Worm (Caenorhabditis elegans) whole organism, young adult: Measurements from ENCODE around the gene eif-2D.

Source experiments
- C06A6.2 ChIP-seq: fragments of 200-800 bp; sonication (Bioruptor generic); conservative IDR thresholded peaks from 2 replicates; pipeline ENCODE4 v1.3.6; 2022; ENCODE audit warnings: missing genetic modification characterization, missing compliant biosample characterization
- F10E7.11 ChIP-seq: sonication (generic microtip); optimal IDR thresholded peaks from 2 replicates; lab custom pipeline; 2017; ENCODE audit warnings: mild to moderate bottlenecking, missing genetic modification characterization, moderate library complexity, missing compliant biosample characterization
- F22D6.2 ChIP-seq: sonication (generic microtip); optimal IDR thresholded peaks from 2 replicates; lab custom pipeline; 2016; ENCODE audit warnings: mild to moderate bottlenecking, missing genetic modification characterization, missing compliant biosample characterization
- F37B4.10 ChIP-seq: fragments of 200-800 bp; sonication (Bioruptor generic); IDR thresholded peaks from 2 replicates; pipeline ENCODE4 v1.3.6; 2022; ENCODE audit warnings: missing genetic modification characterization, missing compliant biosample characterization
- F49E8.2 ChIP-seq: sonication (generic microtip); optimal IDR thresholded peaks from 3 replicates; lab custom pipeline; 2017; ENCODE audit warnings: missing genetic modification characterization, mild to moderate bottlenecking, missing compliant biosample characterization, antibody characterized with exemption, moderate library complexity; ENCODE audit not compliant: insufficient read depth
- F57A8.1 ChIP-seq: fragments of 200-800 bp; sonication (Bioruptor generic); optimal IDR thresholded peaks from 2 replicates; lab custom pipeline; 2018; ENCODE audit warnings: mild to moderate bottlenecking, missing genetic modification characterization, moderate library complexity, missing compliant biosample characterization
- F57C9.4 ChIP-seq: sonication (generic microtip); optimal IDR thresholded peaks from 2 replicates; lab custom pipeline; 2017; ENCODE audit warnings: mild to moderate bottlenecking, missing genetic modification characterization, missing compliant biosample characterization
- K11D2.4 ChIP-seq: fragments of 200-800 bp; sonication (Bioruptor generic); IDR thresholded peaks from 2 replicates; pipeline ENCODE4 v1.3.6; 2022; ENCODE audit warnings: missing genetic modification reagents, missing genetic modification characterization, missing compliant biosample characterization
- K12H6.12 ChIP-seq: fragments of 200-800 bp; sonication (Bioruptor generic); optimal IDR thresholded peaks from 2 replicates; lab custom pipeline; 2018; ENCODE audit warnings: mild to moderate bottlenecking, missing genetic modification characterization, missing compliant biosample characterization
- Y53G8AR.9 ChIP-seq: fragments of 200-800 bp; sonication (Bioruptor generic); conservative IDR thresholded peaks from 2 replicates; pipeline ENCODE4 v1.3.6; 2022; ENCODE audit warnings: missing genetic modification reagents, missing genetic modification characterization, missing compliant biosample characterization
- Y67H2A.10 ChIP-seq: fragments of 200-800 bp; sonication (Bioruptor generic); conservative IDR thresholded peaks from 2 replicates; pipeline ENCODE4 v1.3.6; 2022; ENCODE audit warnings: missing genetic modification reagents, missing genetic modification characterization, missing compliant biosample characterization
- ZK185.1 ChIP-seq: sonication (generic microtip); optimal IDR thresholded peaks from 2 replicates; lab custom pipeline; 2016; ENCODE audit warnings: mild to moderate bottlenecking, missing genetic modification characterization, missing compliant biosample characterization; ENCODE audit not compliant: poor library complexity, severe bottlenecking
- akir-1 ChIP-seq: fragments of 200-800 bp; sonication (Bioruptor generic); optimal IDR thresholded peaks from 2 replicates; lab custom pipeline; 2018; ENCODE audit warnings: mild to moderate bottlenecking, missing genetic modification characterization, moderate library complexity, missing compliant biosample characterization
- attf-6 ChIP-seq: fragments of 200-800 bp; sonication (Bioruptor generic); IDR thresholded peaks from 2 replicates; pipeline ENCODE4 v1.3.6; 2022; ENCODE audit warnings: missing genetic modification reagents, missing genetic modification characterization, missing compliant biosample characterization
- cebp-1 ChIP-seq, 2 experiments: fragments of 200-800 bp in 1 of 2; sonication (Bioruptor generic) in 1 of 2; sonication (generic microtip) in 1 of 2; IDR thresholded peaks in 1 of 2; optimal IDR thresholded peaks in 1 of 2; 2 replicates each; pipeline versions ENCODE4 v1.3.6 to Lab custom; 2017 to 2022; ENCODE audit warnings: missing compliant biosample characterization in 2 of 2, missing genetic modification characterization in 2 of 2, mild to moderate bottlenecking in 1 of 2, missing genetic modification reagents in 1 of 2, moderate library complexity in 1 of 2
- ceh-91 ChIP-seq: fragments of 200-800 bp; sonication (Bioruptor generic); IDR thresholded peaks from 2 replicates; pipeline ENCODE4 v1.3.6; 2022; ENCODE audit warnings: missing genetic modification reagents, missing genetic modification characterization, missing compliant biosample characterization
- dpl-1 ChIP-seq: fragments of 150-350 bp; optimal IDR thresholded peaks from 2 replicates; lab custom pipeline; 2014; ENCODE audit warnings: missing biosample characterization, missing genetic modification reagents, missing genetic modification characterization
- efl-1 ChIP-seq: fragments of 150-350 bp; optimal IDR thresholded peaks from 2 replicates; lab custom pipeline; 2014; ENCODE audit warnings: missing biosample characterization, missing genetic modification reagents, missing genetic modification characterization
- egl-18 ChIP-seq: fragments of 200-800 bp; sonication (Bioruptor generic); IDR thresholded peaks from 2 replicates; pipeline ENCODE4 v1.3.6; 2022; ENCODE audit warnings: missing genetic modification reagents, missing genetic modification characterization, missing compliant biosample characterization
- egrh-3 ChIP-seq: fragments of 200-800 bp; sonication (Bioruptor generic); IDR thresholded peaks from 2 replicates; pipeline ENCODE4 v1.3.6; 2022; ENCODE audit warnings: missing genetic modification reagents, missing genetic modification characterization, missing compliant biosample characterization
- ets-4 ChIP-seq: fragments of 200-800 bp; sonication (Bioruptor generic); optimal IDR thresholded peaks from 2 replicates; lab custom pipeline; 2018; ENCODE audit warnings: mild to moderate bottlenecking, missing genetic modification characterization, missing compliant biosample characterization
- fkh-3 ChIP-seq: sonication (generic microtip); optimal IDR thresholded peaks from 2 replicates; lab custom pipeline; 2016; ENCODE audit warnings: mild to moderate bottlenecking, missing genetic modification characterization, missing compliant biosample characterization
- him-1 ChIP-seq: sonication (generic microtip); optimal IDR thresholded peaks from 2 replicates; lab custom pipeline; 2016; ENCODE audit warnings: missing genotype, missing genetic modification reagents, missing genetic modification characterization, missing compliant biosample characterization
- hmg-1.2 ChIP-seq: fragments of 200-800 bp; sonication (Bioruptor generic); IDR thresholded peaks from 2 replicates; pipeline ENCODE4 v1.3.6; 2022; ENCODE audit warnings: missing genetic modification reagents, missing genetic modification characterization, missing compliant biosample characterization
- lag-1 ChIP-seq: fragments of 200-800 bp; sonication (Bioruptor generic); IDR thresholded peaks from 2 replicates; pipeline ENCODE4 v1.3.6; 2022; ENCODE audit warnings: missing genetic modification reagents, missing genetic modification characterization, missing compliant biosample characterization
- let-607 ChIP-seq, 2 experiments: fragments of 200-800 bp in 1 of 2; sonication (Bioruptor generic) in 1 of 2; sonication (generic microtip) in 1 of 2; optimal IDR thresholded peaks; 2 replicates each; lab custom pipeline; 2016 to 2018; ENCODE audit warnings: mild to moderate bottlenecking in 2 of 2, missing compliant biosample characterization in 2 of 2, missing genetic modification characterization in 2 of 2, moderate library complexity in 2 of 2, missing genotype in 1 of 2
- lsl-1 ChIP-seq: fragments of 200-800 bp; sonication (Bioruptor generic); optimal IDR thresholded peaks from 2 replicates; lab custom pipeline; 2018; ENCODE audit warnings: mild to moderate bottlenecking, missing genetic modification characterization, moderate library complexity, missing compliant biosample characterization
- lsy-27 ChIP-seq: sonication (generic microtip); optimal IDR thresholded peaks from 2 replicates; lab custom pipeline; 2017; ENCODE audit warnings: missing genetic modification characterization, mild to moderate bottlenecking, missing compliant biosample characterization, antibody characterized with exemption, missing genotype, borderline replicate concordance; ENCODE audit not compliant: insufficient read depth
- madf-10 ChIP-seq: sonication (generic microtip); optimal IDR thresholded peaks from 2 replicates; lab custom pipeline; 2016; ENCODE audit warnings: mild to moderate bottlenecking, missing genetic modification characterization, missing compliant biosample characterization
- madf-8 ChIP-seq: fragments of 200-800 bp; sonication (Bioruptor generic); conservative IDR thresholded peaks from 2 replicates; pipeline ENCODE4 v1.3.6; 2022; ENCODE audit warnings: missing genetic modification reagents, missing genetic modification characterization, missing compliant biosample characterization
- mcd-1 ChIP-seq: fragments of 200-800 bp; sonication (Bioruptor generic); IDR thresholded peaks from 2 replicates; pipeline ENCODE4 v1.3.6; 2022; ENCODE audit warnings: missing genetic modification reagents, missing genetic modification characterization, missing compliant biosample characterization
- mel-28 ChIP-seq: sonication (generic microtip); optimal IDR thresholded peaks from 2 replicates; lab custom pipeline; 2016; ENCODE audit warnings: borderline replicate concordance, mild to moderate bottlenecking, missing genetic modification characterization, missing compliant biosample characterization
- nfyb-1 ChIP-seq: fragments of 200-800 bp; sonication (Bioruptor generic); IDR thresholded peaks from 2 replicates; pipeline ENCODE4 v1.3.6; 2022; ENCODE audit warnings: missing genetic modification reagents, missing genetic modification characterization, missing compliant biosample characterization
- nhr-27 ChIP-seq: fragments of 200-800 bp; sonication (Bioruptor generic); optimal IDR thresholded peaks from 2 replicates; lab custom pipeline; 2018; ENCODE audit warnings: mild to moderate bottlenecking, missing genetic modification characterization, moderate library complexity, missing compliant biosample characterization
- pha-4 ChIP-seq: fragments of 150-350 bp; sonication (generic microtip); optimal IDR thresholded peaks from 2 replicates; lab custom pipeline; 2014; ENCODE audit warnings: missing biosample characterization, missing genetic modification reagents, missing genetic modification characterization
- rec-8 ChIP-seq, 2 experiments: sonication (generic microtip); optimal IDR thresholded peaks; 2 replicates each; lab custom pipeline; 2016; ENCODE audit warnings: mild to moderate bottlenecking in 2 of 2, missing genetic modification characterization in 2 of 2, missing genetic modification reagents in 2 of 2, missing genotype in 2 of 2, missing biosample characterization in 1 of 2, missing compliant biosample characterization in 1 of 2, moderate library complexity in 1 of 2
- sdz-38 ChIP-seq: sonication (generic microtip); optimal IDR thresholded peaks from 2 replicates; lab custom pipeline; 2016; ENCODE audit warnings: missing genotype, missing genetic modification characterization, missing compliant biosample characterization
- sea-2 ChIP-seq: fragments of 200-800 bp; sonication (Bioruptor generic); IDR thresholded peaks from 2 replicates; pipeline ENCODE4 v1.3.6; 2022; ENCODE audit warnings: missing genetic modification characterization, missing compliant biosample characterization
- snpc-1.3 ChIP-seq: sonication (generic microtip); optimal IDR thresholded peaks from 2 replicates; lab custom pipeline; 2017; ENCODE audit warnings: missing genetic modification characterization, mild to moderate bottlenecking, missing compliant biosample characterization, antibody characterized with exemption, moderate library complexity, missing genotype, missing genetic modification reagents; ENCODE audit not compliant: insufficient read depth
- snpc-4 ChIP-seq, 5 experiments: fragments of 150-350 bp in 1 of 5; sonication (generic microtip) in 4 of 5; optimal IDR thresholded peaks; 2 replicates each; lab custom pipeline; 2014 to 2018; ENCODE audit warnings: missing genetic modification characterization in 5 of 5, missing biosample characterization in 3 of 5, antibody characterized with exemption in 2 of 5, mild to moderate bottlenecking in 2 of 5, missing compliant biosample characterization in 2 of 5, missing genotype in 2 of 5, moderate library complexity in 2 of 5, missing genetic modification reagents in 1 of 5
- unc-62 ChIP-seq: fragments of 150-350 bp; optimal IDR thresholded peaks from 2 replicates; lab custom pipeline; 2014; ENCODE audit warnings: missing biosample characterization, missing genetic modification reagents, missing genetic modification characterization
- ztf-26 ChIP-seq: sonication (generic microtip); optimal IDR thresholded peaks from 2 replicates; lab custom pipeline; 2017; ENCODE audit warnings: missing genetic modification characterization, missing compliant biosample characterization
- ztf-28 ChIP-seq: fragments of 200-800 bp; sonication (Bioruptor generic); IDR thresholded peaks from 2 replicates; pipeline ENCODE4 v1.3.6; 2022; ENCODE audit warnings: missing genetic modification reagents, missing genetic modification characterization, missing compliant biosample characterization
- ztf-3 ChIP-seq: fragments of 200-800 bp; sonication (Bioruptor generic); optimal IDR thresholded peaks from 2 replicates; lab custom pipeline; 2018; ENCODE audit warnings: mild to moderate bottlenecking, missing genetic modification characterization, missing compliant biosample characterization
- ztf-6 ChIP-seq: fragments of 200-800 bp; sonication (Bioruptor generic); IDR thresholded peaks from 2 replicates; pipeline ENCODE4 v1.3.6; 2022; ENCODE audit warnings: missing genetic modification reagents, missing genetic modification characterization, missing compliant biosample characterization

Gene eif-2D

DNA sequence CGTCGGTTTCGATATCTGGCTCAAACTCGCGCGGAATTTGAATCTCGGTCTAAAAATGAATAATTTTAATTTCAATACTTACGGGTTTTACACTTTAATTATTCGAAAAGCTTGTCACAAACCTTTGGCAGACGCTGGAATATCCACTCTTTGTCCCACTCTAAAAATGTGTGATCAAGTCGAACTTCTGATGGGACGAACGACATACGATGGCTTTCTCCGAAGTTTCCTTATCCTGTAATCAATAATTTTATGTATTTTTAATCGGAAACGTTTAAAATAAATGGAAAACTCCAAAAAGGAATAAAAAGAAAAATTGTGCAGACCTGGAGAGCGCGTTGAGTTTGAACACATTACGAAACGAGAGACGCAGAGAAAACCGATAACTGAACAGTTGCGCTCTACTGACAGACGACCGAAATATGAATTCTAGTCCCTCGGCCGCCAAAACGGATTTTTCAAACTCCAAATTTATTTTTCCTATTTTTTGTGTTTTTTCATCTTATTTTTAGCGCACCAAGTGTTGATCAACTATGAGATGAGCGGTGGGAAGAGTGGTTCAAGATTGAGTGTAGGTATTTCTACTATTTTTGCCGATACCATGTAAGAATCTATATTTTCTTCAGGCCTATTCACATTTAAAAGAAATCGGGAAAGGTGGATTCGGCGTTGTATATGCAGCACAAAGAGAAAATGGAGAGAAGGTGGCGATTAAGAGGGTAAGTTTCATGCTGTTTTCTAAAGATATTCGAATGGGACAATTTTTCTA, 42.1 kb upstream of the eif-2D start, which contains the start of the genes sam-4, F59E12.17 and zyg-1 (continued):
- TF ChIP-seq let-607 (tag; optimal IDR thresholded peaks at IDR 0.05; lab: Kevin White, UChicago) (no peak), ztf-28 (GFP tag; lab: Robert Waterston, UW) (peak; percentile 80; the same call in 1 of the 2 replicates), madf-8 (GFP tag; lab: Robert Waterston, UW) (peak; percentile 34), mel-28 (tag; lab: Kevin White, UChicago) (no peak), C06A6.2 (GFP tag; lab: Robert Waterston, UW) (no peak), hmg-1.2 (GFP tag; lab: Robert Waterston, UW) (peak; percentile 82), sea-2 (GFP tag; lab: Robert Waterston, UW) (no peak), F57A8.1 (GFP tag; lab: Kevin White, UChicago) (no peak), F49E8.2 (tag; lab: Kevin White, UChicago) (peak; percentile 80), F22D6.2 (tag; lab: Kevin White, UChicago) (no peak), efl-1 (GFP tag; lab: Kevin White, UChicago) (peak; percentile 76), K12H6.12 (tag; lab: Kevin White, UChicago) (peak; percentile 31), Y67H2A.10 (GFP tag; lab: Robert Waterston, UW) (no peak), lag-1 (GFP tag; lab: Robert Waterston, UW) (no peak), Y53G8AR.9 (GFP tag; lab: Robert Waterston, UW) (no peak), ztf-6 (no peak), ets-4 (GFP tag; lab: Kevin White, UChicago) (no peak), rec-8 (tag; optimal IDR thresholded peaks at IDR 0.05; lab: Kevin White, UChicago) (no peak), snpc-4 (GFP tag; optimal IDR thresholded peaks at IDR 0.05; lab: Kevin White, UChicago) (no peak), snpc-4 (tag; optimal IDR thresholded peaks at IDR 0.05; lab: Kevin White, UChicago) (peak; percentile 13 to 46 (median 32)), ZK185.1 (tag; lab: Kevin White, UChicago) (peak; percentile 46), unc-62 (GFP tag; lab: Kevin White, UChicago) (no peak), F37B4.10 (GFP tag; lab: Robert Waterston, UW) (no peak), snpc-1.3 (no peak), ztf-26 (tag; lab: Kevin White, UChicago) (no peak), egl-18 (GFP tag; lab: Robert Waterston, UW) (no peak), cebp-1 (GFP tag; IDR thresholded peaks at IDR 0.05; lab: Robert Waterston, UW) (peak; percentile 41; the same call in 1 of the 2 replicates), cebp-1 (tag; optimal IDR thresholded peaks at IDR 0.05; lab: Kevin White, UChicago) (peak; percentile 50), mcd-1 (GFP tag; lab: Robert Waterston, UW) (peak; percentile 85), dpl-1 (GFP tag; lab: Kevin White, UChicago) (peak; percentile 42), lsy-27 (tag; lab: Kevin White, UChicago) (no peak), ztf-3 (no peak), F10E7.11 (no peak), him-1 (tag; lab: Kevin White, UChicago) (no peak), K11D2.4 (GFP tag; lab: Robert Waterston, UW) (no peak), nhr-27 (no peak), fkh-3 (no peak), egrh-3 (GFP tag; lab: Robert Waterston, UW) (peak; percentile 53), akir-1 (no peak), lsl-1 (GFP tag; lab: Kevin White, UChicago) (peak; percentile 63), madf-10 (tag; lab: Kevin White, UChicago) (no peak), sdz-38 (tag; lab: Kevin White, UChicago) (no peak), nfyb-1 (GFP tag; lab: Robert Waterston, UW) (peak; percentile 38; the same call in 1 of the 2 replicates), F57C9.4 (no peak), ceh-91 (GFP tag; lab: Robert Waterston, UW) (peak; percentile 58; the same call in 1 of the 2 replicates), attf-6 (GFP tag; lab: Robert Waterston, UW) (no peak), pha-4 (no peak)
